Worm (Caenorhabditis elegans) whole organism, young adult: ENCODE measurements around the gene col-109.

Experiments
- B0261.1 ChIP-seq: sonication (generic microtip); optimal IDR thresholded peaks from 2 replicates; lab custom pipeline; 2016; ENCODE audit warnings: mild to moderate bottlenecking, missing genetic modification characterization, moderate library complexity, missing compliant biosample characterization
- D2030.7 ChIP-seq: fragments of 200-800 bp; sonication (Bioruptor generic); IDR thresholded peaks from 2 replicates; pipeline ENCODE4 v1.3.6; 2022; ENCODE audit warnings: missing genetic modification reagents, missing genetic modification characterization, missing compliant biosample characterization
- F39B2.1 ChIP-seq: fragments of 200-800 bp; sonication (Bioruptor generic); IDR thresholded peaks from 2 replicates; pipeline ENCODE4 v1.3.6; 2022; ENCODE audit warnings: missing genetic modification reagents, missing genetic modification characterization, missing compliant biosample characterization
- F49E8.2 ChIP-seq: sonication (generic microtip); optimal IDR thresholded peaks from 3 replicates; lab custom pipeline; 2017; ENCODE audit warnings: missing genetic modification characterization, mild to moderate bottlenecking, missing compliant biosample characterization, antibody characterized with exemption, moderate library complexity; ENCODE audit not compliant: insufficient read depth
- F55B11.4 ChIP-seq: sonication (generic microtip); optimal IDR thresholded peaks from 2 replicates; lab custom pipeline; 2016; ENCODE audit warnings: missing compliant biosample characterization, missing genetic modification characterization, borderline replicate concordance; ENCODE audit not compliant: insufficient read depth
- Y53F4B.3 ChIP-seq: fragments of 200-800 bp; sonication (Bioruptor generic); IDR thresholded peaks from 2 replicates; pipeline ENCODE4 v1.3.6; 2022; ENCODE audit warnings: missing genetic modification reagents, missing genetic modification characterization, missing compliant biosample characterization
- ama-1 ChIP-seq, 3 experiments: fragments of 150-350 bp in 1 of 3; sonication (generic microtip) in 2 of 3; optimal IDR thresholded peaks; 2 replicates each; lab custom pipeline; 2014 to 2018; ENCODE audit warnings: missing biosample characterization in 2 of 3, missing genetic modification characterization in 2 of 3, missing genetic modification reagents in 2 of 3
- aptf-2 ChIP-seq: fragments of 200-800 bp; sonication (Bioruptor generic); conservative IDR thresholded peaks from 2 replicates; pipeline ENCODE4 v1.3.6; 2022; ENCODE audit warnings: missing genetic modification reagents, missing genetic modification characterization, missing compliant biosample characterization
- cebp-1 ChIP-seq, 2 experiments: fragments of 200-800 bp in 1 of 2; sonication (Bioruptor generic) in 1 of 2; sonication (generic microtip) in 1 of 2; IDR thresholded peaks in 1 of 2; optimal IDR thresholded peaks in 1 of 2; 2 replicates each; pipeline versions ENCODE4 v1.3.6 to Lab custom; 2017 to 2022; ENCODE audit warnings: missing compliant biosample characterization in 2 of 2, missing genetic modification characterization in 2 of 2, mild to moderate bottlenecking in 1 of 2, missing genetic modification reagents in 1 of 2, moderate library complexity in 1 of 2
- ceh-100 ChIP-seq: fragments of 200-800 bp; sonication (Bioruptor generic); IDR thresholded peaks from 2 replicates; pipeline ENCODE4 v1.3.6; 2022; ENCODE audit warnings: missing genetic modification reagents, missing genetic modification characterization, missing compliant biosample characterization
- hlh-26 ChIP-seq: fragments of 200-800 bp; sonication (Bioruptor generic); conservative IDR thresholded peaks from 2 replicates; pipeline ENCODE4 v1.3.6; 2022; ENCODE audit warnings: missing genetic modification reagents, missing genetic modification characterization, missing compliant biosample characterization
- nfya-2 ChIP-seq: fragments of 200-800 bp; sonication (Bioruptor generic); IDR thresholded peaks from 2 replicates; pipeline ENCODE4 v1.3.6; 2022; ENCODE audit warnings: missing genetic modification reagents, missing genetic modification characterization, missing compliant biosample characterization
- nhr-80 ChIP-seq: sonication (generic microtip); optimal IDR thresholded peaks from 2 replicates; lab custom pipeline; 2016; ENCODE audit warnings: missing genetic modification characterization, missing compliant biosample characterization
- ztf-25 ChIP-seq: fragments of 200-800 bp; sonication (Bioruptor generic); IDR thresholded peaks from 2 replicates; pipeline ENCODE4 v1.3.6; 2022; ENCODE audit warnings: missing genetic modification reagents, missing genetic modification characterization, missing compliant biosample characterization
- ztf-28 ChIP-seq: fragments of 200-800 bp; sonication (Bioruptor generic); IDR thresholded peaks from 2 replicates; pipeline ENCODE4 v1.3.6; 2022; ENCODE audit warnings: missing genetic modification reagents, missing genetic modification characterization, missing compliant biosample characterization
- ztf-6 ChIP-seq: fragments of 200-800 bp; sonication (Bioruptor generic); IDR thresholded peaks from 2 replicates; pipeline ENCODE4 v1.3.6; 2022; ENCODE audit warnings: missing genetic modification reagents, missing genetic modification characterization, missing compliant biosample characterization

The col-109 gene

DNA sequence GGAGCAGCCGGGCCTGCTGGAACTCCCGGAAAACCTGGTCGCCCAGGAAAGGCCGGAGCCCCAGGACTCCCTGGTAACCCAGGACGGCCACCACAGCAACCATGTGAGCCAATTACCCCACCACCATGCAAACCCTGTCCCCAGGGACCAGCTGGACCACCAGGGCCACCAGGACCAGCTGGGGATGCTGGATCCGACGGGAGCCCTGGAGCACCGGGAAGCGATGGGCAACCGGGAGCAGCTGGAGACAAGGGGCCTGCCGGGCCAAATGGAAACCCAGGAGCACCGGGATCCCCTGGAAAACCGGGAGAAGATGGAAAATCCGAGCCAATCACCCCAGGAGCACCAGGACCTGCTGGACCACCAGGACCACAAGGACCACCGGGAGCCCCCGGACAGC, 51.0 kb downstream of the col-109 start (continued):
- TF ChIP-seq ztf-28 (GFP tag; lab: Robert Waterston, UW) (no peak), ama-1 (optimal IDR thresholded peaks at IDR 0.05; lab: Kevin White, UChicago) (no peak), ama-1 (GFP tag; optimal IDR thresholded peaks at IDR 0.05; lab: Kevin White, UChicago) (no peak), aptf-2 (GFP tag; lab: Robert Waterston, UW) (no peak), nhr-80 (tag; lab: Kevin White, UChicago) (no peak), B0261.1 (tag; lab: Kevin White, UChicago) (no peak)

DNA sequence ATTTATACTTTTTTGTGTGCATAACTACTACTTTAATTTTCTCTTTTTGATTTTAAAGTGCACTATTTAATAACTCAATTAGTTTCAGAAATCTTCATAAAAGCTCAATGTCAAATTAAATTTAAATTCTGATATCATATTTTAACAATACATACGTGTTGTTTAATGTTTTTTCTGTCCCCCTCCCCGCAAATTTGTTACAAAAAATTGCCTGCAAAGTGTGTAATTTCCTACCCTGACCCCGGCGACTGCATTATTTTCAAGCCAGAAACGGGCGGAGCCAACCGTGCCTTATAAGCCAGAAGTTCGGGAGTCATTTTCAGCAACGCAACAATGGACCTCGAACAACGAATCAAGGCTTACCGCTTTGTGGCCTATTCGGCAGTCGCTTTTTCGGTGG, 51.8 kb downstream of the col-109 start, which contains the start of gene col-108:
Gene col-108 (plus strand): TSS at position 301 of the 400 bp plus-strand sequence.
- TF ChIP-seq F55B11.4 (tag; lab: Kevin White, UChicago): no peak
- TF ChIP-seq ceh-100 (GFP tag; lab: Robert Waterston, UW): no peak
- TF ChIP-seq F49E8.2: no peak
- TF ChIP-seq nfya-2 (GFP tag; lab: Robert Waterston, UW): no peak
- no peak for TF ChIP-seq ztf-6 (GFP tag; lab: Robert Waterston, UW)
- no peak for TF ChIP-seq cebp-1 (GFP tag; IDR thresholded peaks at IDR 0.05; lab: Robert Waterston, UW)
- TF ChIP-seq cebp-1 (tag; optimal IDR thresholded peaks at IDR 0.05; lab: Kevin White, UChicago): no peak
- TF ChIP-seq ama-1 (optimal IDR thresholded peaks at IDR 0.05; lab: Kevin White, UChicago): no peak
- TF ChIP-seq ama-1 (GFP tag; optimal IDR thresholded peaks at IDR 0.05; lab: Kevin White, UChicago): no peak
- TF ChIP-seq hlh-26: no peak
- TF ChIP-seq D2030.7 (GFP tag; lab: Robert Waterston, UW): no peak
- no peak for TF ChIP-seq Y53F4B.3
- no peak for TF ChIP-seq F39B2.1 (GFP tag; lab: Robert Waterston, UW)
- TF ChIP-seq ztf-25 (GFP tag; lab: Robert Waterston, UW): no peak
- TF ChIP-seq, all 124 proteins: peak for 0
